Fruit fly (Drosophila melanogaster): ENCODE measurements around the gene CG6834.
A peak's percentile ranks its signal among the peaks of the same experiment; 100 is the strongest.

CG6834 gene

dm6 chr3R:11663441-11663840 is 24.5 kb downstream of the CG6834 start (continued):
- TF ChIP-seq CG14710 (tag; optimal IDR thresholded peaks at IDR 0.05) (peak; percentile 25), BtbVII (GFP tag; optimal IDR thresholded peaks at IDR 0.05) (peak; percentile 26), Hey (tag; optimal IDR thresholded peaks at IDR 0.05) (no peak), Meics (GFP tag; optimal IDR thresholded peaks at IDR 0.05) (peak; percentile 48), Antp (GFP tag; optimal IDR thresholded peaks at IDR 0.05) (no peak), mirr (GFP tag; optimal IDR thresholded peaks at IDR 0.05) (no peak), lab (GFP tag; optimal IDR thresholded peaks at IDR 0.05) (peak; percentile 48), D (optimal IDR thresholded peaks at IDR 0.05) (no peak), D (GFP tag; optimal IDR thresholded peaks at IDR 0.05) (peak; percentile 1), salm (tag; optimal IDR thresholded peaks at IDR 0.05) (peak; percentile 44), CG14441 (GFP tag; IDR thresholded peaks at IDR 0.05) (no peak), CG1792 (GFP tag; optimal IDR thresholded peaks at IDR 0.05) (no peak), Sox102F (GFP tag; optimal IDR thresholded peaks at IDR 0.05) (peak; percentile 71), CG8924 (tag; optimal IDR thresholded peaks at IDR 0.05) (peak; percentile 69), slbo (GFP tag; IDR thresholded peaks at IDR 0.05) (peak; percentile 30; the same call in 1 of the 2 replicates), Doc3 (GFP tag; IDR thresholded peaks at IDR 0.05; ENCODE audit: partially characterized antibody) (no peak), sd (tag; optimal IDR thresholded peaks at IDR 0.05) (peak; percentile 66), fd3F (GFP tag; optimal IDR thresholded peaks at IDR 0.05) (peak; percentile 32), CrebB (tag; optimal IDR thresholded peaks at IDR 0.05) (no peak), gsb-n (tag; optimal IDR thresholded peaks at IDR 0.05) (peak; percentile 12), zf30C (GFP tag; optimal IDR thresholded peaks at IDR 0.05) (no peak), Nf-YB (GFP tag; optimal IDR thresholded peaks at IDR 0.05) (peak; percentile 3), CG4282 (GFP tag; optimal IDR thresholded peaks at IDR 0.05) (no peak), ems (GFP tag; optimal IDR thresholded peaks at IDR 0.05) (no peak), CG6654 (GFP tag; optimal IDR thresholded peaks at IDR 0.05) (no peak), CG16813 (GFP tag; IDR thresholded peaks at IDR 0.05; ENCODE audit: partially characterized antibody) (no peak), slou (GFP tag; optimal IDR thresholded peaks at IDR 0.05) (no peak), Awh (GFP tag; IDR thresholded peaks at IDR 0.05) (no peak), tup (GFP tag; optimal IDR thresholded peaks at IDR 0.05) (no peak), CG8281 (tag; optimal IDR thresholded peaks at IDR 0.05) (peak; percentile 3), CG10321 (GFP tag; IDR thresholded peaks at IDR 0.05) (no peak), CG17612 (GFP tag; IDR thresholded peaks at IDR 0.05) (no peak), kah (GFP tag; optimal IDR thresholded peaks at IDR 0.05) (peak; percentile 8), CG12104 (GFP tag; optimal IDR thresholded peaks at IDR 0.05) (peak; percentile 37), ttk (GFP tag; IDR thresholded peaks at IDR 0.05) (peak; percentile 35; the same call in 1 of the 2 replicates), CG12391 (tag; optimal IDR thresholded peaks at IDR 0.05) (peak; percentile 65), Asciz (GFP tag; optimal IDR thresholded peaks at IDR 0.05) (peak; percentile 45), az2 (GFP tag; optimal IDR thresholded peaks at IDR 0.05) (peak; percentile 24), psq (GFP tag; optimal IDR thresholded peaks at IDR 0.05) (no peak), CG9437 (GFP tag; optimal IDR thresholded peaks at IDR 0.05) (peak; percentile 64), tgo (GFP tag; IDR thresholded peaks at IDR 0.05) (peak; percentile 39; the same call in 1 of the 3 replicates), CG8290 (GFP tag; optimal IDR thresholded peaks at IDR 0.05) (no peak), CG8290 (tag; optimal IDR thresholded peaks at IDR 0.05) (peak in 1 of 2 experiments; percentile 9), nerfin-1 (tag; optimal IDR thresholded peaks at IDR 0.05) (peak; percentile 34), jigr1 (GFP tag; IDR thresholded peaks at IDR 0.05) (no peak), Dek (tag; optimal IDR thresholded peaks at IDR 0.05) (no peak), Fer1 (GFP tag; optimal IDR thresholded peaks at IDR 0.05) (peak; percentile 45), odd (GFP tag; optimal IDR thresholded peaks at IDR 0.05) (peak; percentile 48), fd102C (GFP tag; optimal IDR thresholded peaks at IDR 0.05) (no peak), da (GFP tag; optimal IDR thresholded peaks at IDR 0.05) (no peak), CG9727 (GFP tag; optimal IDR thresholded peaks at IDR 0.05) (no peak)
